Fruit fly (Drosophila melanogaster): ENCODE measurements around the gene CG42854.

- no peak for TF ChIP-seq h (GFP tag; optimal IDR thresholded peaks at IDR 0.05)
- TF ChIP-seq Hr78 (GFP tag; optimal IDR thresholded peaks at IDR 0.05), result no peak
- no peak for TF ChIP-seq usp (GFP tag; optimal IDR thresholded peaks at IDR 0.05)
- TF ChIP-seq Dif (GFP tag; optimal IDR thresholded peaks at IDR 0.05; ENCODE audit: partially characterized antibody), result no peak
- TF ChIP-seq Myc (optimal IDR thresholded peaks at IDR 0.05), result no peak
- TF ChIP-seq psq (GFP tag; optimal IDR thresholded peaks at IDR 0.05), result no peak
- no peak for TF ChIP-seq jim (GFP tag; optimal IDR thresholded peaks at IDR 0.05)
- TF ChIP-seq GATAd (GFP tag; optimal IDR thresholded peaks at IDR 0.05), result no peak
Observed at dm6 chrX:17236468-17236867, 10.3 kb downstream of the CG42854 start.

Data from whole organism, wandering third instar larva.